Fruit fly (Drosophila melanogaster) whole organism, embryonic: ENCODE data around the gene CG9452.

ENCODE experiments used
- Abd-B ChIP-seq: fragments of 200-800 bp; sonication (Bioruptor generic); optimal IDR thresholded peaks from 2 replicates; lab custom pipeline; 2018; ENCODE audit warnings: missing biosample characterization, mild to moderate bottlenecking, missing genetic modification characterization, moderate library complexity
- CG10431 ChIP-seq: fragments of 200-800 bp; sonication (Bioruptor generic); optimal IDR thresholded peaks from 3 replicates; lab custom pipeline; 2018; ENCODE audit warnings: missing biosample characterization, mild to moderate bottlenecking, missing genetic modification characterization
- CG11560 ChIP-seq: fragments of 200-800 bp; sonication (Bioruptor generic); IDR thresholded peaks from 3 replicates; pipeline ENCODE4 v1.3.6; 2022; ENCODE audit warnings: missing biosample characterization, missing genetic modification characterization
- CG12744 ChIP-seq: fragments of 200-800 bp; sonication (Bioruptor generic); optimal IDR thresholded peaks from 2 replicates; lab custom pipeline; 2016; ENCODE audit warnings: missing biosample characterization, missing genetic modification characterization
- CG12769 ChIP-seq: fragments of 200-800 bp; sonication (Bioruptor generic); optimal IDR thresholded peaks from 2 replicates; lab custom pipeline; 2019; ENCODE audit warnings: missing biosample characterization, mild to moderate bottlenecking, missing genetic modification characterization, moderate library complexity
- CG1529 ChIP-seq: fragments of 200-800 bp; sonication (Bioruptor generic); optimal IDR thresholded peaks from 3 replicates; lab custom pipeline; 2018; ENCODE audit warnings: missing biosample characterization, missing genetic modification characterization
- CG15601 ChIP-seq: fragments of 200-800 bp; sonication (Bioruptor generic); optimal IDR thresholded peaks from 3 replicates; lab custom pipeline; 2019; ENCODE audit warnings: missing biosample characterization, mild to moderate bottlenecking, missing genetic modification characterization, moderate library complexity
- CG16863 ChIP-seq: fragments of 200-800 bp; sonication (Bioruptor generic); optimal IDR thresholded peaks from 3 replicates; lab custom pipeline; 2016; ENCODE audit warnings: missing biosample characterization, missing genetic modification characterization
- CG17912 ChIP-seq: fragments of 200-800 bp; sonication (Bioruptor generic); optimal IDR thresholded peaks from 2 replicates; lab custom pipeline; 2018; ENCODE audit warnings: missing biosample characterization, mild to moderate bottlenecking, missing genetic modification characterization
- CG1792 ChIP-seq: fragments of 200-800 bp; sonication (Bioruptor generic); optimal IDR thresholded peaks from 2 replicates; lab custom pipeline; 2016; ENCODE audit warnings: missing biosample characterization, missing genetic modification characterization
- CG3065 ChIP-seq: fragments of 200-800 bp; sonication (Bioruptor generic); optimal IDR thresholded peaks from 2 replicates; lab custom pipeline; 2016; ENCODE audit warnings: missing biosample characterization, missing genetic modification characterization
- CG33213 ChIP-seq: fragments of 200-800 bp; sonication (Bioruptor generic); optimal IDR thresholded peaks from 3 replicates; lab custom pipeline; 2016; ENCODE audit warnings: missing biosample characterization, missing genetic modification characterization
- CG33557 ChIP-seq: fragments of 200-800 bp; sonication (Bioruptor generic); optimal IDR thresholded peaks from 2 replicates; lab custom pipeline; 2019; ENCODE audit warnings: missing biosample characterization, mild to moderate bottlenecking, missing genetic modification characterization, moderate library complexity
- CG4730 ChIP-seq: fragments of 200-800 bp; sonication (Bioruptor generic); IDR thresholded peaks from 2 replicates; pipeline ENCODE4 v1.3.6; 2022; ENCODE audit warnings: missing biosample characterization, missing genetic modification characterization
- CG5245 ChIP-seq: fragments of 200-800 bp; sonication (Bioruptor generic); optimal IDR thresholded peaks from 3 replicates; lab custom pipeline; 2016; ENCODE audit warnings: missing biosample characterization, missing genetic modification characterization
- CG6689 ChIP-seq: fragments of 200-800 bp; sonication (Bioruptor generic); IDR thresholded peaks from 2 replicates; pipeline ENCODE4 v1.3.6; 2022; ENCODE audit warnings: missing biosample characterization, missing genetic modification characterization
- CG9437 ChIP-seq: fragments of 200-800 bp; sonication (Bioruptor generic); optimal IDR thresholded peaks from 2 replicates; lab custom pipeline; 2018; ENCODE audit warnings: missing biosample characterization, mild to moderate bottlenecking, missing genetic modification characterization
- Doc2 ChIP-seq: fragments of 200-800 bp; sonication (Bioruptor generic); IDR thresholded peaks from 2 replicates; pipeline ENCODE4 v1.3.6; 2022; ENCODE audit warnings: missing biosample characterization, missing genetic modification characterization
- Dref ChIP-seq: fragments of 200-800 bp; sonication (Bioruptor generic); IDR thresholded peaks from 2 replicates; pipeline ENCODE4 v1.3.6; 2022; ENCODE audit warnings: missing biosample characterization, missing genetic modification characterization
- E2f2 ChIP-seq: fragments of 200-800 bp; sonication (Bioruptor generic); IDR thresholded peaks from 2 replicates; pipeline ENCODE4 v1.3.6; 2022; ENCODE audit warnings: missing biosample characterization, missing genetic modification characterization
- Eip74EF ChIP-seq, 2 experiments: fragments of 200-800 bp in 1 of 2; fragments of >200 bp in 1 of 2; sonication (Bioruptor generic) in 1 of 2; optimal IDR thresholded peaks; 2 replicates each; lab custom pipeline; 2017 to 2019; ENCODE audit warnings: missing biosample characterization in 2 of 2, missing genetic modification characterization in 2 of 2, mild to moderate bottlenecking in 1 of 2, moderate library complexity in 1 of 2
- Fer2 ChIP-seq: fragments of 200-800 bp; sonication (Bioruptor generic); optimal IDR thresholded peaks from 2 replicates; lab custom pipeline; 2018; ENCODE audit warnings: missing biosample characterization, mild to moderate bottlenecking, missing genetic modification characterization, moderate library complexity
- Gug ChIP-seq: fragments of 200-800 bp; sonication (Bioruptor generic); IDR thresholded peaks from 4 replicates; pipeline ENCODE4 v1.3.6; 2022; ENCODE audit warnings: missing biosample characterization, missing genetic modification characterization
- Hmx ChIP-seq: fragments of 200-800 bp; sonication (Bioruptor generic); optimal IDR thresholded peaks from 2 replicates; lab custom pipeline; 2016; ENCODE audit warnings: missing biosample characterization, missing genetic modification characterization
- MESR4 ChIP-seq: fragments of 200-800 bp; sonication (Bioruptor generic); optimal IDR thresholded peaks from 2 replicates; lab custom pipeline; 2018; ENCODE audit warnings: missing biosample characterization, mild to moderate bottlenecking, missing genetic modification characterization, moderate library complexity
- Mes4 ChIP-seq: fragments of 200-800 bp; sonication (Bioruptor generic); optimal IDR thresholded peaks from 2 replicates; lab custom pipeline; 2016; ENCODE audit warnings: missing biosample characterization, missing genetic modification characterization
- Oli ChIP-seq: fragments of 200-800 bp; sonication (Bioruptor generic); optimal IDR thresholded peaks from 2 replicates; lab custom pipeline; 2018; ENCODE audit warnings: missing biosample characterization, mild to moderate bottlenecking, missing genetic modification characterization, moderate library complexity
- Stat92E ChIP-seq, 3 experiments: fragments of >200 bp in 2 of 3; fragments of 200-800 bp in 1 of 3; sonication (Bioruptor generic) in 1 of 3; optimal IDR thresholded peaks; 2 replicates each; lab custom pipeline; 2017 to 2019; ENCODE audit warnings: missing biosample characterization in 3 of 3, missing genetic modification characterization in 3 of 3, mild to moderate bottlenecking in 1 of 3, moderate library complexity in 1 of 3
- ara ChIP-seq: fragments of 200-800 bp; sonication (Bioruptor generic); IDR thresholded peaks from 2 replicates; pipeline ENCODE4 v1.3.6; 2022; ENCODE audit warnings: missing biosample characterization, missing genetic modification characterization
- ash1 ChIP-seq: fragments of 200-800 bp; sonication (Bioruptor generic); optimal IDR thresholded peaks from 2 replicates; lab custom pipeline; 2018; ENCODE audit warnings: missing biosample characterization, mild to moderate bottlenecking, missing genetic modification characterization
- bigmax ChIP-seq: fragments of 200-800 bp; sonication (Bioruptor generic); optimal IDR thresholded peaks from 2 replicates; lab custom pipeline; 2018; ENCODE audit warnings: missing biosample characterization, mild to moderate bottlenecking, missing genetic modification characterization
- chm ChIP-seq: fragments of 200-800 bp; sonication (Bioruptor generic); IDR thresholded peaks from 2 replicates; pipeline ENCODE4 v1.3.6; 2022; ENCODE audit warnings: missing biosample characterization, missing genetic modification characterization
- corto ChIP-seq: fragments of 200-800 bp; sonication (Bioruptor generic); optimal IDR thresholded peaks from 2 replicates; lab custom pipeline; 2016; ENCODE audit warnings: missing biosample characterization, mild to moderate bottlenecking, missing genetic modification characterization, moderate library complexity
- cwo ChIP-seq: fragments of 200-800 bp; sonication (Bioruptor generic); optimal IDR thresholded peaks from 3 replicates; lab custom pipeline; 2017; ENCODE audit warnings: missing biosample characterization, missing genetic modification characterization, mild to moderate bottlenecking, moderate library complexity, missing genetic modification reagents
- dan ChIP-seq: fragments of 200-800 bp; sonication (Bioruptor generic); IDR thresholded peaks from 2 replicates; pipeline ENCODE4 v1.3.6; 2022; ENCODE audit warnings: missing biosample characterization, missing genetic modification characterization
- disco-r ChIP-seq: fragments of 200-800 bp; sonication (Bioruptor generic); optimal IDR thresholded peaks from 2 replicates; lab custom pipeline; 2016; ENCODE audit warnings: missing biosample characterization, missing genetic modification characterization
- grn ChIP-seq: fragments of 200-800 bp; sonication (Bioruptor generic); optimal IDR thresholded peaks from 3 replicates; lab custom pipeline; 2017; ENCODE audit warnings: missing biosample characterization, missing genetic modification characterization
- lilli ChIP-seq: fragments of 200-800 bp; sonication (Bioruptor generic); optimal IDR thresholded peaks from 3 replicates; lab custom pipeline; 2016; ENCODE audit warnings: missing biosample characterization, missing genetic modification characterization
- luna ChIP-seq: fragments of 200-800 bp; sonication (Bioruptor generic); optimal IDR thresholded peaks from 2 replicates; lab custom pipeline; 2016; ENCODE audit warnings: missing biosample characterization, missing genetic modification characterization
- mld ChIP-seq: fragments of 200-800 bp; sonication (Bioruptor generic); IDR thresholded peaks from 3 replicates; pipeline ENCODE4 v1.3.6; 2022; ENCODE audit warnings: missing biosample characterization, missing genetic modification characterization; ENCODE audit not compliant: partially characterized antibody
- prd ChIP-seq, 3 experiments: fragments of >200 bp in 2 of 3; fragments of 200-800 bp in 1 of 3; sonication (Bioruptor generic) in 1 of 3; optimal IDR thresholded peaks in 2 of 3; IDR thresholded peaks in 1 of 3; 2 replicates in 2 of 3; 3 replicates in 1 of 3; pipeline versions ENCODE4 v1.3.6 to Lab custom; 2017 to 2022; ENCODE audit warnings: missing biosample characterization in 1 of 3, missing genetic modification characterization in 1 of 3
- ro ChIP-seq: fragments of 200-800 bp; sonication (Bioruptor generic); IDR thresholded peaks from 2 replicates; pipeline ENCODE4 v1.3.6; 2022; ENCODE audit warnings: missing biosample characterization, missing genetic modification characterization
- run ChIP-seq: fragments of 200-800 bp; sonication (Bioruptor generic); optimal IDR thresholded peaks from 3 replicates; lab custom pipeline; 2018; ENCODE audit warnings: missing biosample characterization, mild to moderate bottlenecking, missing genetic modification characterization
- sd ChIP-seq: fragments of 200-800 bp; sonication (Bioruptor generic); optimal IDR thresholded peaks from 3 replicates; lab custom pipeline; 2018; ENCODE audit warnings: missing biosample characterization, mild to moderate bottlenecking, missing genetic modification characterization, moderate library complexity
- sim ChIP-seq: fragments of 200-800 bp; sonication (Bioruptor generic); IDR thresholded peaks from 2 replicates; pipeline ENCODE4 v1.3.6; 2022; ENCODE audit warnings: missing biosample characterization, missing genetic modification characterization
- ssp ChIP-seq: fragments of 200-800 bp; sonication (Bioruptor generic); IDR thresholded peaks from 2 replicates; pipeline ENCODE4 v1.3.6; 2022; ENCODE audit warnings: missing biosample characterization, missing genetic modification characterization
- tll ChIP-seq, 2 experiments: fragments of 200-800 bp in 1 of 2; fragments of >200 bp in 1 of 2; sonication (Bioruptor generic) in 1 of 2; optimal IDR thresholded peaks; 2 replicates each; lab custom pipeline; 2017 to 2019; ENCODE audit warnings: missing biosample characterization in 2 of 2, missing genetic modification characterization in 2 of 2, mild to moderate bottlenecking in 1 of 2, moderate library complexity in 1 of 2
- zen ChIP-seq: fragments of 200-800 bp; sonication (Bioruptor generic); optimal IDR thresholded peaks from 3 replicates; lab custom pipeline; 2018; ENCODE audit warnings: missing biosample characterization, mild to moderate bottlenecking, missing genetic modification characterization, moderate library complexity
- zen2 ChIP-seq: fragments of 200-800 bp; sonication (Bioruptor generic); IDR thresholded peaks from 3 replicates; pipeline ENCODE4 v1.3.6; 2022; ENCODE audit warnings: missing biosample characterization, missing genetic modification characterization; ENCODE audit not compliant: partially characterized antibody

The CG9452 gene

dm6 chr3L:19516547-19516946, 12.9 kb upstream of the CG9452 start:
- TF ChIP-seq ssp (GFP tag; lab: Robert Waterston, UW) (peak; percentile 89), tll (GFP tag; optimal IDR thresholded peaks at IDR 0.05; lab: Kevin White, UChicago) (peak in 1 of 2 experiments; percentile 28), lilli (GFP tag; lab: Kevin White, UChicago) (peak; percentile 70), CG6689 (GFP tag; lab: Robert Waterston, UW) (peak; percentile 78), CG3065 (peak; percentile 70), CG33557 (GFP tag; lab: Kevin White, UChicago) (peak; percentile 59), E2f2 (GFP tag; lab: Robert Waterston, UW) (peak; percentile 62), Hmx (GFP tag; lab: Kevin White, UChicago) (peak; percentile 71), Gug (GFP tag; lab: Robert Waterston, UW) (peak; percentile 93; the same call in 3 of the 4 replicates), CG16863 (GFP tag; lab: Kevin White, UChicago) (peak; percentile 76), CG4730 (peak; percentile 95), CG9437 (peak; percentile 45), CG5245 (GFP tag; lab: Kevin White, UChicago) (peak; percentile 87), Eip74EF (GFP tag; optimal IDR thresholded peaks at IDR 0.05; lab: Kevin White, UChicago) (no peak), luna (GFP tag; lab: Kevin White, UChicago) (peak; percentile 95), CG15601 (tag; lab: Kevin White, UChicago) (peak; percentile 80), CG12769 (tag; lab: Kevin White, UChicago) (peak; percentile 68), zen (tag; lab: Kevin White, UChicago) (peak; percentile 89), zen2 (no peak), bigmax (GFP tag; lab: Kevin White, UChicago) (peak; percentile 30), run (no peak), CG10431 (GFP tag; lab: Kevin White, UChicago) (no peak), ara (peak; percentile 75; the same call in 1 of the 2 replicates), Dref (GFP tag; lab: Robert Waterston, UW) (peak; percentile 48), Oli (tag; lab: Kevin White, UChicago) (peak; percentile 49), Abd-B (GFP tag; lab: Kevin White, UChicago) (peak; percentile 88), cwo (GFP tag; lab: Kevin White, UChicago) (peak; percentile 48), sim (GFP tag; lab: Robert Waterston, UW) (peak; percentile 50), Stat92E (GFP tag; optimal IDR thresholded peaks at IDR 0.05; lab: Kevin White, UChicago) (no peak), dan (GFP tag; lab: Robert Waterston, UW) (peak; percentile 43; the same call in 1 of the 2 replicates), Mes4 (peak; percentile 75), CG33213 (GFP tag; lab: Kevin White, UChicago) (peak; percentile 95), CG1792 (peak; percentile 79), mld (GFP tag; lab: Robert Waterston, UW) (no peak), ro (GFP tag; lab: Robert Waterston, UW) (peak; percentile 82; the same call in 1 of the 2 replicates), MESR4 (GFP tag; lab: Kevin White, UChicago) (no peak), CG1529 (GFP tag; lab: Kevin White, UChicago) (peak; percentile 48), sd (no peak), grn (GFP tag; lab: Kevin White, UChicago) (no peak), chm (GFP tag; lab: Robert Waterston, UW) (no peak), CG11560 (peak; percentile 77; the same call in 2 of the 3 replicates), CG17912 (GFP tag; lab: Kevin White, UChicago) (peak; percentile 89), Doc2 (GFP tag; lab: Robert Waterston, UW) (peak; percentile 93), Fer2 (tag; lab: Kevin White, UChicago) (peak; percentile 91), CG12744 (GFP tag; lab: Kevin White, UChicago) (peak; percentile 83), ash1 (GFP tag; lab: Kevin White, UChicago) (peak; percentile 86), corto (GFP tag; lab: Kevin White, UChicago) (no peak), prd (optimal IDR thresholded peaks at IDR 0.05; lab: Kevin White, UChicago) (no peak), prd (GFP tag; IDR thresholded peaks at IDR 0.05; lab: Robert Waterston, UW) (peak; percentile 89), disco-r (GFP tag; lab: Kevin White, UChicago) (peak; percentile 93)
